Worm (Caenorhabditis elegans) whole organism, early embryonic: ENCODE data around the gene nhr-98.

Experiments
- ama-1 ChIP-seq: fragments of 150-350 bp; optimal IDR thresholded peaks from 2 replicates; lab custom pipeline; 2014
- ceh-36 ChIP-seq: sonication (generic microtip); optimal IDR thresholded peaks from 2 replicates; lab custom pipeline; 2016; ENCODE audit warnings: missing genetic modification characterization, inconsistent platforms, missing compliant biosample characterization
- hnd-1 ChIP-seq: sonication (generic microtip); optimal IDR thresholded peaks from 2 replicates; lab custom pipeline; 2016; ENCODE audit warnings: missing genetic modification characterization, missing compliant biosample characterization
- sea-1 ChIP-seq: fragments of 200-800 bp; sonication (Bioruptor generic); conservative IDR thresholded peaks from 2 replicates; pipeline ENCODE4 v1.3.6; 2022; ENCODE audit warnings: missing genetic modification characterization, missing compliant biosample characterization
- tbx-11 ChIP-seq: fragments of 200-800 bp; sonication (Bioruptor generic); IDR thresholded peaks from 2 replicates; pipeline ENCODE4 v1.3.6; 2022; ENCODE audit warnings: missing genetic modification characterization, missing compliant biosample characterization

DNA sequence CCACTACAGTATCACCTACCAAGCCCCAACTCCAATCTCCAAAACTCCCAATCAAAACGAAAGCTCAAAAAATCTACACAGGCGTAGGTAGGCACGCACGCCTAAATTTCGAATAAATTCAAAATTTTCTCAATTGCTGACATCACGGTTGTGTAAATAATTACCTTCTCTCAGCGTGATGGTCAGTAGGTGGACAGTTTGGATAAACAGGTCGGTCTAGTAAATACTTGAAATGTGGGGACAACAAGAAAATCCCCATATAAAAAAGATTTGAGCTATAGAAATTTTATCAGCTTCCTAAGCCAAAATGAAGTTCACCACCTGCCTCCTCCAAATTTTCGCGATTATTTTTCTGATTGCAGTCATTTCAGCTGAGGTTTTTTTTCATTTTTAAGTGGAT lies 15.6 kb upstream of the nhr-98 start, which contains the start of gene B0554.1:
- no peak for TF ChIP-seq sea-1
- no peak for TF ChIP-seq hnd-1
- TF ChIP-seq ama-1 (lab: Kevin White, UChicago) = no peak
- no peak for TF ChIP-seq ceh-36
- no peak for TF ChIP-seq tbx-11 (GFP tag; lab: Robert Waterston, UW)
